Worm (Caenorhabditis elegans): ENCODE measurements around the gene msrp-7.

The msrp-7 gene

ce11 chrII:10796194-10796593 lies 14.6 kb upstream of the msrp-7 start, which contains the start of gene set-14:
Gene set-14, minus strand, starts transcription at chrII:10796294.
- TF ChIP-seq pax-3 (tag; optimal IDR thresholded peaks at IDR 0.05): no peak
- no peak for TF ChIP-seq nhr-20 (tag; optimal IDR thresholded peaks at IDR 0.05)
- no peak for TF ChIP-seq nhr-28 (tag; optimal IDR thresholded peaks at IDR 0.05)
- TF ChIP-seq elt-2 (tag; optimal IDR thresholded peaks at IDR 0.05): no peak
- TF ChIP-seq fkh-10 (GFP tag; optimal IDR thresholded peaks at IDR 0.05): no peak
- TF ChIP-seq sptf-1 (tag; optimal IDR thresholded peaks at IDR 0.05): no peak
- TF ChIP-seq snpc-4 (tag; optimal IDR thresholded peaks at IDR 0.05): no peak
- no peak for TF ChIP-seq egl-27 (tag; optimal IDR thresholded peaks at IDR 0.05)
- no peak for TF ChIP-seq C16A3.4 (tag; optimal IDR thresholded peaks at IDR 0.05)
- no peak for TF ChIP-seq ama-1 (optimal IDR thresholded peaks at IDR 0.05)
- TF ChIP-seq fkh-4 (tag; optimal IDR thresholded peaks at IDR 0.05; ENCODE audit: borderline replicate concordance): no peak
- no peak for TF ChIP-seq unc-86 (tag; optimal IDR thresholded peaks at IDR 0.05)

- TF ChIP-seq swsn-7 (tag; optimal IDR thresholded peaks at IDR 0.05) (peak; percentile 70), tlp-1 (tag; optimal IDR thresholded peaks at IDR 0.05) (no peak), xbp-1 (tag; optimal IDR thresholded peaks at IDR 0.05) (peak; percentile 72), grh-1 (GFP tag; IDR thresholded peaks at IDR 0.05) (no peak), elt-3 (tag; optimal IDR thresholded peaks at IDR 0.05) (peak in 2 of 6 experiments; percentile 68 to 70), skn-1 (tag; optimal IDR thresholded peaks at IDR 0.05) (peak; percentile 71), mab-9 (GFP tag; IDR thresholded peaks at IDR 0.05) (no peak), jun-1 (tag; optimal IDR thresholded peaks at IDR 0.05) (peak; percentile 30), rnt-1 (tag; optimal IDR thresholded peaks at IDR 0.05) (peak; percentile 81), pag-3 (tag; optimal IDR thresholded peaks at IDR 0.05; ENCODE audit: borderline replicate concordance, insufficient read depth) (no peak), F16B12.6 (tag; optimal IDR thresholded peaks at IDR 0.05) (peak; percentile 99), ces-1 (GFP tag; optimal IDR thresholded peaks at IDR 0.05) (no peak), lin-14 (GFP tag; optimal IDR thresholded peaks at IDR 0.05) (no peak), ztf-11 (tag; optimal IDR thresholded peaks at IDR 0.05) (no peak), unc-98 (GFP tag; IDR thresholded peaks at IDR 0.05) (no peak), egl-27 (tag; optimal IDR thresholded peaks at IDR 0.05) (no peak), elt-2 (tag; optimal IDR thresholded peaks at IDR 0.05) (peak; percentile 16), snu-23 (GFP tag; optimal IDR thresholded peaks at IDR 0.05) (peak; percentile 83), irx-1 (tag; optimal IDR thresholded peaks at IDR 0.05) (no peak), ceh-82 (tag; optimal IDR thresholded peaks at IDR 0.05) (peak; percentile 64 to 83 (median 70)), lir-3 (tag; optimal IDR thresholded peaks at IDR 0.05; ENCODE audit: poor library complexity) (peak; percentile 23), nhr-19 (GFP tag; conservative IDR thresholded peaks at IDR 0.05) (peak; percentile 70), sox-4 (tag; optimal IDR thresholded peaks at IDR 0.05) (no peak), ceh-88 (GFP tag; IDR thresholded peaks at IDR 0.05) (no peak), hpl-2 (GFP tag; optimal IDR thresholded peaks at IDR 0.05) (peak; percentile 33), hlh-17 (GFP tag; optimal IDR thresholded peaks at IDR 0.05; ENCODE audit: borderline replicate concordance) (no peak), aha-1 (tag; optimal IDR thresholded peaks at IDR 0.05) (no peak), egl-13 (tag; optimal IDR thresholded peaks at IDR 0.05) (peak; percentile 25), unc-130 (tag; optimal IDR thresholded peaks at IDR 0.05) (peak; percentile 34), nhr-84 (tag; optimal IDR thresholded peaks at IDR 0.05) (no peak), C34B4.2 (tag; optimal IDR thresholded peaks at IDR 0.05) (no peak), nhr-77 (tag; optimal IDR thresholded peaks at IDR 0.05) (peak; percentile 56), efl-1 (optimal IDR thresholded peaks at IDR 0.05) (peak; percentile 99), efl-1 (GFP tag; optimal IDR thresholded peaks at IDR 0.05 in 1 of 2) (peak; percentile 99 to 100), Y116A8C.19 (tag; optimal IDR thresholded peaks at IDR 0.05; ENCODE audit: borderline replicate concordance) (no peak), ztf-4 (tag; optimal IDR thresholded peaks at IDR 0.05) (no peak), nhr-20 (tag; optimal IDR thresholded peaks at IDR 0.05) (peak; percentile 69), isw-1 (GFP tag; IDR thresholded peaks at IDR 0.05) (peak; percentile 53), nhr-47 (tag; optimal IDR thresholded peaks at IDR 0.05) (peak; percentile 81), ets-5 (GFP tag; IDR thresholded peaks at IDR 0.05) (no peak), hlh-4 (tag; optimal IDR thresholded peaks at IDR 0.05) (no peak), C16A3.4 (tag; optimal IDR thresholded peaks at IDR 0.05) (peak; percentile 62), unc-62 (GFP tag; optimal IDR thresholded peaks at IDR 0.05) (no peak), nhr-28 (tag; optimal IDR thresholded peaks at IDR 0.05) (no peak)
Measured at ce11 chrII:10798429-10798893, 12.3 kb upstream of the msrp-7 start, which contains the start of gene npp-19. Gene npp-19, minus strand, starts transcription at chrII:10798479.
